Worm (Caenorhabditis elegans): ENCODE measurements around the gene rpl-42.

rpl-42 gene

ce11 chrII:11042878-11043331, 49.6 kb upstream of the rpl-42 start (continued):
- TF ChIP-seq sea-2 (GFP tag; IDR thresholded peaks at IDR 0.05) (no peak), let-526 (GFP tag; IDR thresholded peaks at IDR 0.05) (no peak), atf-7 (tag; optimal IDR thresholded peaks at IDR 0.05) (peak; percentile 4), B0019.2 (GFP tag; conservative IDR thresholded peaks at IDR 0.05) (no peak), dpff-1 (tag; optimal IDR thresholded peaks at IDR 0.05) (no peak), nhr-80 (tag; optimal IDR thresholded peaks at IDR 0.05) (peak; percentile 93), hlh-12 (tag; optimal IDR thresholded peaks at IDR 0.05) (no peak), ceh-91 (GFP tag; IDR thresholded peaks at IDR 0.05) (no peak), tbp1 (GFP tag; optimal IDR thresholded peaks at IDR 0.05) (peak; percentile 52), nfya-2 (GFP tag; IDR thresholded peaks at IDR 0.05) (no peak), unc-62 (GFP tag; optimal IDR thresholded peaks at IDR 0.05) (no peak), dpl-1 (GFP tag; optimal IDR thresholded peaks at IDR 0.05) (no peak), mxl-1 (tag; optimal IDR thresholded peaks at IDR 0.05) (no peak), unc-130 (GFP tag; optimal IDR thresholded peaks at IDR 0.05) (no peak), madf-6 (GFP tag; IDR thresholded peaks at IDR 0.05) (0 out of 2 replicates have a peak, but pooled peaks have one; percentile 37), K11D2.4 (GFP tag; IDR thresholded peaks at IDR 0.05) (0 out of 2 replicates have a peak, but pooled peaks have one; percentile 40), snpc-1.3 (tag; optimal IDR thresholded peaks at IDR 0.05; ENCODE audit: insufficient read depth) (peak; percentile 21), lag-1 (GFP tag; IDR thresholded peaks at IDR 0.05) (no peak), lir-1 (GFP tag; conservative IDR thresholded peaks at IDR 0.05) (0 out of 2 replicates have a peak, but pooled peaks have one; percentile 24), mel-28 (tag; optimal IDR thresholded peaks at IDR 0.05; ENCODE audit: borderline replicate concordance) (no peak), cebp-2 (GFP tag; IDR thresholded peaks at IDR 0.05) (no peak), mes-4 (tag; optimal IDR thresholded peaks at IDR 0.05) (no peak), rec-8 (tag; optimal IDR thresholded peaks at IDR 0.05) (no peak), dox-1 (GFP tag; IDR thresholded peaks at IDR 0.05) (peak; percentile 70), attf-3 (GFP tag; conservative IDR thresholded peaks at IDR 0.05) (no peak), Y79H2A.3 (GFP tag; conservative IDR thresholded peaks at IDR 0.05) (no peak), bed-2 (GFP tag; IDR thresholded peaks at IDR 0.05) (no peak), madf-8 (GFP tag; conservative IDR thresholded peaks at IDR 0.05) (no peak), F10E7.11 (tag; optimal IDR thresholded peaks at IDR 0.05) (no peak), ama-1 (optimal IDR thresholded peaks at IDR 0.05) (no peak), ama-1 (GFP tag; optimal IDR thresholded peaks at IDR 0.05) (peak; percentile 13 to 67), nhr-27 (tag; optimal IDR thresholded peaks at IDR 0.05) (no peak), F22D6.2 (tag; optimal IDR thresholded peaks at IDR 0.05) (no peak), egrh-3 (GFP tag; IDR thresholded peaks at IDR 0.05) (peak; percentile 72), ceh-58 (GFP tag; IDR thresholded peaks at IDR 0.05) (no peak), ets-4 (GFP tag; optimal IDR thresholded peaks at IDR 0.05) (peak; percentile 16), hmg-1.2 (GFP tag; IDR thresholded peaks at IDR 0.05) (peak; percentile 56), C06A6.2 (GFP tag; conservative IDR thresholded peaks at IDR 0.05) (no peak), nfyb-1 (GFP tag; IDR thresholded peaks at IDR 0.05) (no peak), ceh-40 (GFP tag; IDR thresholded peaks at IDR 0.05) (no peak), B0035.1 (tag; optimal IDR thresholded peaks at IDR 0.05) (no peak), snpc-3.4 (tag; optimal IDR thresholded peaks at IDR 0.05) (no peak), ztf-22 (GFP tag; optimal IDR thresholded peaks at IDR 0.05) (peak; percentile 11), ztf-18 (tag; optimal IDR thresholded peaks at IDR 0.05) (peak; percentile 52), somi-1 (GFP tag; optimal IDR thresholded peaks at IDR 0.05) (no peak), Y56A3A.18 (GFP tag; IDR thresholded peaks at IDR 0.05) (peak; percentile 65; the same call in 1 of the 2 replicates), D2030.7 (GFP tag; IDR thresholded peaks at IDR 0.05) (no peak), F52B5.7 (tag; optimal IDR thresholded peaks at IDR 0.05) (no peak), ztf-3 (GFP tag; optimal IDR thresholded peaks at IDR 0.05) (no peak), athp-1 (tag; optimal IDR thresholded peaks at IDR 0.05) (peak; percentile 14)

All from whole organism, young adult.